Fruit fly (Drosophila melanogaster) Kc167 (cell line): ENCODE measurements around the gene ND-75.

Experiments
- Myc ChIP-seq: fragments of >200 bp; optimal IDR thresholded peaks from 2 replicates; lab custom pipeline; 2017; ENCODE audit warnings: missing external identifiers
- Sin3A ChIP-seq: fragments of >200 bp; optimal IDR thresholded peaks from 2 replicates; lab custom pipeline; 2018; ENCODE audit warnings: missing external identifiers
- h ChIP-seq: fragments of >200 bp; optimal IDR thresholded peaks from 3 replicates; lab custom pipeline; 2018; ENCODE audit warnings: missing external identifiers
- insv ChIP-seq: fragments of >200 bp; optimal IDR thresholded peaks from 3 replicates; lab custom pipeline; 2018; ENCODE audit warnings: missing external identifiers
- psq ChIP-seq: fragments of >200 bp; optimal IDR thresholded peaks from 2 replicates; lab custom pipeline; 2017; ENCODE audit warnings: missing external identifiers
- ttk ChIP-seq: sonication (Bioruptor generic); optimal IDR thresholded peaks from 2 replicates; lab custom pipeline; 2017; ENCODE audit warnings: missing external identifiers

Gene ND-75

dm6 chrX:8251268-8251996 lies at the start of gene ND-75:
Gene ND-75 (minus strand): TSS chrX:8251687.
- TF ChIP-seq ttk (no peak), Sin3A (lab: Kevin White, UChicago) (no peak), h (lab: Kevin White, UChicago) (no peak), psq (no peak), insv (lab: Kevin White, UChicago) (no peak), Myc (lab: Kevin White, UChicago) (no peak)

DNA sequence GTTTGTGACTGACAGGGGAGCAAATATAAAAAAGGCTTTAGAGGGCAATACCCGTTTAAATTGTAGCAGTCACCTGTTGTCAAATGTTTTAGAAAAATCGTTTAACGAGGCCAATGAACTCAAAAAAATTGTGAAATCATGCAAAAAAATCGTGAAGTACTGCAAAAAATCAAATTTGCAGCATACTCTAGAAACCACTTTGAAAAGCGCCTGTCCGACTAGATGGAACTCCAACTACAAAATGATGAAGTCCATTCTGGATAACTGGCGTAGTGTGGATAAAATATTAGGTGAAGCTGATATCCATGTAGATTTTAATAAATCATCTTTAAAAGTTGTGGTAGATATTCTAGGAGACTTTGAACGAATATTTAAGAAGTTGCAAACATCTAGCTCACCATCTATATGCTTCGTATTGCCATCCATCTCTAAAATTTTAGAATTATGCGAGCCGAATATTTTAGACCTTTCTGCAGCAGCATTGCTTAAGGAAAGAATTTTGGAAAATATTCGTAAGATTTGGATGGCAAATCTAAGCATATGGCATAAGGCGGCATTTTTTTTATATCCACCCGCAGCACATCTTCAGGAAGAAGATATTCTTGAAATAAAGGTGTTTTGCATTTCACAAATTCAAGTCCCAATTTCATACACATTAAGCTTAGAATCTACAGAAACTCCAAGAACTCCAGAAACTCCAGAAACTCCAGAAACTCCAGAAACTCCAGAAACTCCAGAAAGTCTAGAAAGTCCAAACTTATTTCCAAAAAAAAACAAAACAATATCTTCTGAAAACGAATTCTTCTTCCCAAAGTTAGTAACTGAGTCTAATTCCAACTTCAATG lies 43.2 kb upstream of the ND-75 start:
- TF ChIP-seq h (lab: Kevin White, UChicago) (no peak), ttk (no peak), psq (no peak), Sin3A (lab: Kevin White, UChicago) (no peak), Myc (lab: Kevin White, UChicago) (no peak), insv (lab: Kevin White, UChicago) (no peak)

- no peak for TF ChIP-seq Sin3A (lab: Kevin White, UChicago)
These were observed 35.4 kb upstream of the ND-75 start for dm6 chrX:8286859-8287258.

- TF ChIP-seq ttk = no peak
- no peak for TF ChIP-seq Sin3A (lab: Kevin White, UChicago)
- no peak for TF ChIP-seq h (lab: Kevin White, UChicago)
- no peak for TF ChIP-seq Myc (lab: Kevin White, UChicago)
- TF ChIP-seq insv (lab: Kevin White, UChicago) = no peak
- no peak for TF ChIP-seq psq
These were observed 33.6 kb upstream of the ND-75 start for dm6 chrX:8285052-8285451.

DNA sequence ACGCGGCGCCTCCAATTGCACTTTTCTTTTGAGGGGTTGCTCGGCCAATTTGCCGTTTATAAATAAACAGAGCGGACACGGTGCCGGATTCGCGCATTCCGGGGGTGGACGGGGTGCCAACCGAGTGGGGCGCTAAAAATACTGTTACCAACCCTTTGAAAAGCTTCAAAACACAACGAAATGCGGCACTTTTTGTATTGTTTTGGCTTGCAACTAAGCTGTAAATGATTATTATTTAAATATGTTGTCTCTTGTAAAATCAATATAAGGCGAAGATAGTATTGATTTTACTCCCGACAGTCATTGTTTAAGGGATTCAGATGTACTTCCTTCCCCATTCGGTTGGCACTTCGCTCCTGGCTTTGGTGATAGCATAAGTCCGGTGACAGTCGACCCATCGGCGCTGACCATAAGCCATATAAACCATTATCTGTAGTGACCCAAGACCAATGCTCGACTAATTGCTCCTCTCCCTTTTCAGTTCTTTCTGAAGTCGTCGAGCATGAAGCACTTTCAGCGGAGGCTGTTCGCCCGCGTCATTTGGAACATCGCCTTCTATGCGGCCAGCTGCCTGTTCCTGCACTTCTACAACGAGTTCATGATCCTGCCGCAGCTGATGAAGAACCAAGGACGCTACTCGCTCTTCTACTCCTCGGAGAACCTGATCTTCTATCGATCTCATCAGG lies 22.5 kb upstream of the ND-75 start, which contains the start of gene CG15343:
TSS of gene CG15343 (minus strand) at position 8 of the 686 bp plus-strand sequence.
- no peak for TF ChIP-seq Myc (lab: Kevin White, UChicago)
- no peak for TF ChIP-seq h (lab: Kevin White, UChicago)
- no peak for TF ChIP-seq ttk
- TF ChIP-seq Sin3A (lab: Kevin White, UChicago) = no peak
- TF ChIP-seq insv (lab: Kevin White, UChicago) = no peak
- no peak for TF ChIP-seq psq

dm6 chrX:8273291-8273690 lies 21.8 kb upstream of the ND-75 start, which contains the start of gene CG1636:
Gene CG1636 (plus strand): TSS chrX:8273412.
- TF ChIP-seq ttk (no peak), Myc (lab: Kevin White, UChicago) (no peak), Sin3A (lab: Kevin White, UChicago) (no peak), psq (no peak), insv (lab: Kevin White, UChicago) (no peak), h (lab: Kevin White, UChicago) (no peak)

DNA sequence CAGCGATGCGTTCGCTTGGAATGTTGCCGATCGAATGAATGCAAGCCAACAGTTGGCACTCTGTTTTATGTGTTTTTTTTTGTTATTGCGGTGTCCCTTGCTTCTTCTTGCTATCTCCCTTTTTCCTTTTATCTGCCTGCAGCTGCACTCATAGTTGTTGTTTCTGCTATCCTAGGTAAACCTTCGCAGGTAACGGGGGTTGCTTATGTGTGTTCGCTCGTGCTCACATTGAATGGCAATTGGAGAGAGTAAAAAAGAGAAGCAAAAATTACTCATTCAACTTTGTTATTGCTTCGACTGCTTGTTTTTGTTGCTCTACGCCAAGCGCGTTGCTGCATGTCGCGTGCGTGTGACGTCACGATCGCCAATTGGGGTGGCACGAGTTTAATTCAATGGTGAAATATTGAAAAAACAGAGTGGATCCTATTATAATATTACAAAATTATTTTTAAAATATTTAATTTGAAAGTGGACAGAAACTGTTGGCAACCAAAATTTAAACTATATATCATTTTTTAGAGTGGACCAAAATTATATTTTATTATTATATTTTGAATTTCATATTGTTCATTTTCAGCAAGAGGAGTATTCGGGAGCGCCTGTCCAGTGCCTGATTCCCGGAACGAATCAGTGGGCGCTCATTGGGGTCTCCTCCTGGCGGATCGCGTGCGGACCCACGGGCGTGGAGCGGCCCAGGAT lies 20.0 kb upstream of the ND-75 start, which contains the start of gene Corp:
TSS of gene Corp (minus strand) at position 47 of the 699 bp plus-strand sequence.
- TF ChIP-seq Myc (lab: Kevin White, UChicago) (no peak), Sin3A (lab: Kevin White, UChicago) (no peak), psq (no peak), h (lab: Kevin White, UChicago) (no peak), ttk (no peak), insv (lab: Kevin White, UChicago) (no peak)

- no peak for TF ChIP-seq Myc (lab: Kevin White, UChicago)
- TF ChIP-seq insv (lab: Kevin White, UChicago) = no peak
- TF ChIP-seq ttk = no peak
- TF ChIP-seq psq = no peak
- no peak for TF ChIP-seq Sin3A (lab: Kevin White, UChicago)
- TF ChIP-seq h (lab: Kevin White, UChicago) = no peak
These were observed 13.8 kb upstream of the ND-75 start for dm6 chrX:8265261-8265660.

dm6 chrX:8263236-8263635 lies 11.7 kb upstream of the ND-75 start:
- no peak for TF ChIP-seq psq
- TF ChIP-seq ttk = no peak

DNA sequence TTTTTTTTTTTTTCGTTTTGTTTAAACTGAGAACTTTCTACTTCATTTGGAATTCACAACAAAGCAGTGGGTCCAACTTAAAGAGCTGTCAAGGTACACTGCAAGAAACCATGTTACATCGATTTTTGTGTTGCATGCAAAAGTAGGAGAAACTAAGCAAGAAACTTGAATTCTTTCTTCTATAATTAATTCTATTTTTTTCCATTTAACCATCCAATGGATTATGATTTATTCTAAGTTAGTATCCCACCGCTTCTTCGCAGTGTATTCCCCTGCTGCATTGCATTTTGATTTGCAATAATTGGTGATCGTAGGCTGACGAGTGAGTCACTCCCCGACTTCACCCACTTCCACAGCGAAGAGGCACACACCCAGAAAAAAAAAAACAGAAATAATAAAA lies 8.4 kb upstream of the ND-75 start:
- TF ChIP-seq Myc (lab: Kevin White, UChicago) (no peak), insv (lab: Kevin White, UChicago) (no peak), h (lab: Kevin White, UChicago) (no peak), ttk (no peak), psq (no peak), Sin3A (lab: Kevin White, UChicago) (no peak)

DNA sequence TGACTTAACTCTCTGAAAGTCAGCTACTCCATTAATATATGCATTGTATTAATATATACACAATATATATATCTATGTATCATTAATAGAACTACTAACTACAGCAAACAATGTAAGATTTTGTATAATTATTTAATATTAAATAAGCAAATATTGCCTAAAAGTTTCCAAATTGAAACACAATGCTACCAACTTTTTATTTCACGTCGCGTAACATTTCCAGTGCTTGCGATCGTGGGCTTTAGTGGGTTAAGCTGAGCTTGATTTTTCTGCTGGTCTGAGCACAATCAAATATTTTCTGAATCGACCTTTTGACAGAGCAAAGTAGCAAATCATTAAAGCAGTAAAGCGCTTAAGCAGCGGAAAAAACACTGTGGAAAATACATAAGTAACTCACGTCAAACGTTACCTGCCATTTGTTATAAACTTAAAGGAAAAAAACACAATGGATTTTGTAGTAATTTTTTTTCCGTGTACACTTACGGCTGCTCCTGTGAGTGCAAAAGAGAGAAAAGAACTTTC lies 6.9 kb upstream of the ND-75 start:
- TF ChIP-seq h (lab: Kevin White, UChicago) (no peak), Myc (lab: Kevin White, UChicago) (no peak), Sin3A (lab: Kevin White, UChicago) (no peak), psq (no peak), insv (lab: Kevin White, UChicago) (no peak), ttk (no peak)
